Fruit fly (Drosophila melanogaster) whole organism, adult: ENCODE results near the gene CG5823.

Experiments used
- CG1620 ChIP-seq: fragments of 200-800 bp; sonication (Bioruptor generic); optimal IDR thresholded peaks from 2 replicates; lab custom pipeline; 2016; ENCODE audit warnings: missing biosample characterization, missing genetic modification characterization
- CG33017 ChIP-seq: fragments of 200-800 bp; sonication (Bioruptor generic); optimal IDR thresholded peaks from 2 replicates; lab custom pipeline; 2018; ENCODE audit warnings: missing biosample characterization, mild to moderate bottlenecking, missing genetic modification characterization, moderate library complexity
- CG5204 ChIP-seq: fragments of 200-800 bp; sonication (Bioruptor generic); optimal IDR thresholded peaks from 2 replicates; lab custom pipeline; 2016; ENCODE audit warnings: missing biosample characterization, missing genetic modification characterization
- cic ChIP-seq: fragments of 200-800 bp; sonication (Bioruptor generic); optimal IDR thresholded peaks from 2 replicates; lab custom pipeline; 2017; ENCODE audit warnings: missing biosample characterization, mild to moderate bottlenecking, missing genetic modification characterization, moderate library complexity
- toe ChIP-seq: fragments of 200-800 bp; sonication (Bioruptor generic); optimal IDR thresholded peaks from 2 replicates; lab custom pipeline; 2016; ENCODE audit warnings: missing biosample characterization, missing genetic modification characterization

DNA sequence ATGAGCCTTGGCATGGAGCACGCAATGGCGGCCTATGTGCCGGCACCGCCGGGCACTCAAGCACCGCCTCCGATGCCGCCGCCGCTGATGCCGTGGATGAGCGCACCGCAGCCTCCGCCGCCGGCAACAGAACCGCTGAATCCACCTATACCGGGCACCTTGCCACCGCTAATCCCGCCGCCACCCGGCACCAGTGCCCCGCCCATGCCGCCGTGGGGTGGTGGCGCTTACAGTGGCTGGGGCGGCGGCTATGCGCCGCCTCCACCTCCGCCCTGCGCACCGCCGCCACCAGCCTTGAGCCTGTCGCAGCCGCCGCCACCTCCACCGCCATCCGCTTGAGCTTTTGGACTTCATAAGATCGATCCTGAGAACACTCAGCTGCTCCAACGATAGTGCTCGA lies 10.2 kb upstream of the CG5823 start:
- TF ChIP-seq CG33017 (tag; lab: Kevin White, UChicago) (no peak), cic (no peak), CG5204 (GFP tag; lab: Kevin White, UChicago) (no peak), toe (GFP tag; lab: Kevin White, UChicago) (no peak), CG1620 (GFP tag; lab: Kevin White, UChicago) (no peak)
